Worm (Caenorhabditis elegans): ENCODE results near the gene ins-21.

ce11 chrIII:10049682-10050081, 26.1 kb downstream of the ins-21 start, which contains the start of gene T16G12.1:
- TF ChIP-seq lin-39 (tag; optimal IDR thresholded peaks at IDR 0.05) (no peak), egl-27 (tag; optimal IDR thresholded peaks at IDR 0.05) (no peak), unc-62 (GFP tag; optimal IDR thresholded peaks at IDR 0.05) (no peak), tbx-2 (tag; optimal IDR thresholded peaks at IDR 0.05) (no peak)
